Fruit fly (Drosophila melanogaster) ovary, adult (tissue): ENCODE measurements around the gene CG8833.
A peak's percentile ranks its signal among the peaks of the same experiment; 100 is the strongest.

ENCODE experiments used
- CG17801 ChIP-seq: fragments of 200-800 bp; optimal IDR thresholded peaks from 2 replicates; lab custom pipeline; 2019; ENCODE audit warnings: missing biosample characterization, mild to moderate bottlenecking, missing genetic modification characterization, moderate library complexity; ENCODE audit not compliant: partially characterized antibody

Gene CG8833

dm6 chr3L:13928769-13929594, at the start of gene CG8833, which contains the start of gene DCTN1-p150:
CG8833 (minus strand) TSS chr3L:13929000.
DCTN1-p150 (plus strand) TSS chr3L:13929387.
- TF ChIP-seq CG17801, result no peak

- no peak for TF ChIP-seq CG17801
These were observed 44.7 kb upstream of the CG8833 start, which contains the start of the genes CG13738 and Hsc70-1 for dm6 chr3L:13973377-13974111. CG13738 (minus strand) TSS chr3L:13973477. Hsc70-1 (plus strand) TSS chr3L:13974061.

- TF ChIP-seq CG17801, result no peak
These were observed 36.7 kb upstream of the CG8833 start for dm6 chr3L:13965502-13965843.

- peak; percentile 5 for TF ChIP-seq CG17801
These were observed 36.1 kb upstream of the CG8833 start, which contains the start of the genes Meics, Nxf3 and ssp2 for dm6 chr3L:13964635-13965501. Meics (minus strand) TSS chr3L:13964702. Nxf3 (plus strand) TSS chr3L:13965203. ssp2 (plus strand) TSS chr3L:13965203.

- TF ChIP-seq CG17801, result no peak
These were observed 29.0 kb upstream of the CG8833 start for dm6 chr3L:13957789-13958188.

dm6 chr3L:13957212-13957668, 28.4 kb upstream of the CG8833 start:
- no peak for TF ChIP-seq CG17801

- no peak for TF ChIP-seq CG17801
These were observed 27.9 kb upstream of the CG8833 start for dm6 chr3L:13956667-13957066.

- TF ChIP-seq CG17801, result peak; percentile 11
These were observed 23.8 kb upstream of the CG8833 start for dm6 chr3L:13952484-13953048.

- TF ChIP-seq CG17801, result no peak
These were observed 22.8 kb upstream of the CG8833 start for dm6 chr3L:13951564-13951963.

dm6 chr3L:13949440-13950066, 20.8 kb upstream of the CG8833 start:
- no peak for TF ChIP-seq CG17801

dm6 chr3L:13946003-13946402, 17.2 kb upstream of the CG8833 start:
- TF ChIP-seq CG17801, result peak; percentile 2

dm6 chr3L:13939151-13939499, 10.3 kb upstream of the CG8833 start, which contains the start of gene CG32137:
CG32137 (plus strand) TSS chr3L:13939250.
- no peak for TF ChIP-seq CG17801

dm6 chr3L:13938470-13939150, 9.8 kb upstream of the CG8833 start:
- TF ChIP-seq CG17801, result peak; percentile 86

dm6 chr3L:13936771-13937170, 8.0 kb upstream of the CG8833 start:
- TF ChIP-seq CG17801, result no peak

- no peak for TF ChIP-seq CG17801
These were observed 6.1 kb upstream of the CG8833 start for dm6 chr3L:13934902-13935301.
